Fruit fly (Drosophila melanogaster) whole organism, embryonic: ENCODE data around the gene Tsen34.

Source experiments
- Blimp-1 ChIP-seq: fragments of 200-800 bp; sonication (Bioruptor generic); optimal IDR thresholded peaks from 3 replicates; lab custom pipeline; 2018; ENCODE audit warnings: missing biosample characterization, missing genetic modification characterization, mild to moderate bottlenecking, moderate library complexity, missing genetic modification reagents
- CG12071 ChIP-seq: fragments of 200-800 bp; sonication (Bioruptor generic); optimal IDR thresholded peaks from 3 replicates; lab custom pipeline; 2018; ENCODE audit warnings: missing biosample characterization, mild to moderate bottlenecking, missing genetic modification characterization
- CG13624 ChIP-seq: fragments of 200-800 bp; sonication (Bioruptor generic); optimal IDR thresholded peaks from 2 replicates; lab custom pipeline; 2016; ENCODE audit warnings: missing biosample characterization, missing genetic modification characterization
- CG14050 ChIP-seq: fragments of 200-800 bp; sonication (Bioruptor generic); IDR thresholded peaks from 3 replicates; pipeline ENCODE4 v1.3.6; 2022; ENCODE audit warnings: missing biosample characterization, missing genetic modification characterization
- CG1529 ChIP-seq: fragments of 200-800 bp; sonication (Bioruptor generic); optimal IDR thresholded peaks from 3 replicates; lab custom pipeline; 2018; ENCODE audit warnings: missing biosample characterization, missing genetic modification characterization
- CG16813 ChIP-seq: fragments of 200-800 bp; sonication (Bioruptor generic); IDR thresholded peaks from 3 replicates; pipeline ENCODE4 v1.3.6; 2022; ENCODE audit warnings: missing biosample characterization, missing genetic modification characterization; ENCODE audit not compliant: partially characterized antibody
- CG17361 ChIP-seq: fragments of 200-800 bp; sonication (Bioruptor generic); IDR thresholded peaks from 3 replicates; pipeline ENCODE4 v1.3.6; 2022; ENCODE audit warnings: missing biosample characterization, missing genetic modification characterization
- CG17612 ChIP-seq: fragments of 200-800 bp; sonication (Bioruptor generic); IDR thresholded peaks from 2 replicates; pipeline ENCODE4 v1.3.6; 2022; ENCODE audit warnings: missing biosample characterization, missing genetic modification characterization
- CG31365 ChIP-seq: fragments of 200-800 bp; sonication (Bioruptor generic); optimal IDR thresholded peaks from 2 replicates; lab custom pipeline; 2018; ENCODE audit warnings: missing biosample characterization, mild to moderate bottlenecking, missing genetic modification characterization
- CG4424 ChIP-seq: fragments of 200-800 bp; sonication (Bioruptor generic); optimal IDR thresholded peaks from 3 replicates; lab custom pipeline; 2016; ENCODE audit warnings: missing biosample characterization, missing genetic modification characterization
- CG6654 ChIP-seq: fragments of 200-800 bp; sonication (Bioruptor generic); optimal IDR thresholded peaks from 2 replicates; lab custom pipeline; 2017; ENCODE audit warnings: missing biosample characterization, mild to moderate bottlenecking, missing genetic modification characterization
- CG6683 ChIP-seq: fragments of 200-800 bp; sonication (Bioruptor generic); optimal IDR thresholded peaks from 2 replicates; lab custom pipeline; 2017; ENCODE audit warnings: missing biosample characterization, mild to moderate bottlenecking, missing genetic modification characterization, missing genetic modification reagents
- CG6689 ChIP-seq: fragments of 200-800 bp; sonication (Bioruptor generic); IDR thresholded peaks from 2 replicates; pipeline ENCODE4 v1.3.6; 2022; ENCODE audit warnings: missing biosample characterization, missing genetic modification characterization
- CG7372 ChIP-seq: fragments of 200-800 bp; sonication (Bioruptor generic); IDR thresholded peaks from 2 replicates; pipeline ENCODE4 v1.3.6; 2022; ENCODE audit warnings: missing biosample characterization, missing genetic modification characterization
- CG7556 ChIP-seq: fragments of 200-800 bp; sonication (Bioruptor generic); optimal IDR thresholded peaks from 2 replicates; lab custom pipeline; 2017; ENCODE audit warnings: missing biosample characterization, mild to moderate bottlenecking, missing genetic modification characterization
- CG8281 ChIP-seq: fragments of 200-800 bp; sonication (Bioruptor generic); optimal IDR thresholded peaks from 2 replicates; lab custom pipeline; 2018; ENCODE audit warnings: missing biosample characterization, mild to moderate bottlenecking, missing genetic modification characterization, moderate library complexity
- CG9876 ChIP-seq: fragments of 200-800 bp; sonication (Bioruptor generic); optimal IDR thresholded peaks from 2 replicates; lab custom pipeline; 2016; ENCODE audit warnings: missing biosample characterization, missing genetic modification characterization
- Dip2 ChIP-seq: fragments of 200-800 bp; sonication (Bioruptor generic); IDR thresholded peaks from 2 replicates; pipeline ENCODE4 v1.3.6; 2022; ENCODE audit warnings: missing biosample characterization, missing genetic modification characterization
- Dref ChIP-seq: fragments of 200-800 bp; sonication (Bioruptor generic); IDR thresholded peaks from 2 replicates; pipeline ENCODE4 v1.3.6; 2022; ENCODE audit warnings: missing biosample characterization, missing genetic modification characterization
- Fer3 ChIP-seq: fragments of 200-800 bp; sonication (Bioruptor generic); optimal IDR thresholded peaks from 2 replicates; lab custom pipeline; 2018; ENCODE audit warnings: missing biosample characterization, mild to moderate bottlenecking, missing genetic modification characterization, moderate library complexity
- Hey ChIP-seq: fragments of 200-800 bp; sonication (Bioruptor generic); optimal IDR thresholded peaks from 3 replicates; lab custom pipeline; 2018; ENCODE audit warnings: missing biosample characterization, mild to moderate bottlenecking, missing genetic modification characterization
- Hmr ChIP-seq: fragments of 200-800 bp; sonication (Bioruptor generic); optimal IDR thresholded peaks from 3 replicates; lab custom pipeline; 2017; ENCODE audit warnings: mild to moderate bottlenecking, missing biosample characterization, missing genetic modification reagents, missing genetic modification characterization
- Lim3 ChIP-seq: fragments of 200-800 bp; sonication (Bioruptor generic); IDR thresholded peaks from 2 replicates; pipeline ENCODE4 v1.3.6; 2022; ENCODE audit warnings: missing biosample characterization, missing genetic modification characterization
- Meics ChIP-seq: fragments of 200-800 bp; sonication (Bioruptor generic); optimal IDR thresholded peaks from 2 replicates; lab custom pipeline; 2017; ENCODE audit warnings: missing biosample characterization, mild to moderate bottlenecking, missing genetic modification characterization
- Myb ChIP-seq: fragments of 200-800 bp; sonication (Bioruptor generic); optimal IDR thresholded peaks from 2 replicates; lab custom pipeline; 2016; ENCODE audit warnings: missing biosample characterization, missing genetic modification characterization
- Opbp ChIP-seq: fragments of 200-800 bp; sonication (Bioruptor generic); IDR thresholded peaks from 3 replicates; pipeline ENCODE4 v1.3.6; 2022; ENCODE audit warnings: missing biosample characterization, missing genetic modification characterization; ENCODE audit not compliant: partially characterized antibody
- Trl ChIP-seq, 3 experiments: fragments of >200 bp in 2 of 3; fragments of 200-800 bp in 1 of 3; sonication (Bioruptor generic) in 1 of 3; optimal IDR thresholded peaks; 2 replicates in 1 of 3; 3 replicates in 2 of 3; lab custom pipeline; 2016 to 2017; ENCODE audit warnings: missing biosample characterization in 1 of 3, missing genetic modification characterization in 1 of 3
- bbx ChIP-seq: fragments of 200-800 bp; sonication (Bioruptor generic); IDR thresholded peaks from 2 replicates; pipeline ENCODE4 v1.3.6; 2022; ENCODE audit warnings: missing biosample characterization, missing genetic modification characterization; ENCODE audit not compliant: partially characterized antibody
- cad ChIP-seq: fragments of >200 bp; optimal IDR thresholded peaks from 2 replicates; lab custom pipeline; 2017; ENCODE audit warnings: missing biosample characterization, missing genetic modification characterization
- eve ChIP-seq, 2 experiments: fragments of >200 bp; optimal IDR thresholded peaks; 2 replicates each; lab custom pipeline; 2017; ENCODE audit warnings: missing biosample characterization in 2 of 2, missing genetic modification characterization in 2 of 2
- eyg ChIP-seq: fragments of 200-800 bp; sonication (Bioruptor generic); optimal IDR thresholded peaks from 3 replicates; lab custom pipeline; 2016; ENCODE audit warnings: missing biosample characterization, missing genetic modification characterization
- gsb-n ChIP-seq: fragments of 200-800 bp; sonication (Bioruptor generic); optimal IDR thresholded peaks from 3 replicates; lab custom pipeline; 2018; ENCODE audit warnings: missing biosample characterization, mild to moderate bottlenecking, missing genetic modification characterization
- jigr1 ChIP-seq: fragments of 200-800 bp; sonication (Bioruptor generic); IDR thresholded peaks from 3 replicates; pipeline ENCODE4 v1.3.6; 2022; ENCODE audit warnings: missing biosample characterization, missing genetic modification characterization
- jumu ChIP-seq: fragments of 200-800 bp; sonication (Bioruptor generic); optimal IDR thresholded peaks from 3 replicates; lab custom pipeline; 2016; ENCODE audit warnings: missing biosample characterization, missing genetic modification characterization
- knrl ChIP-seq: fragments of 200-800 bp; sonication (Bioruptor generic); IDR thresholded peaks from 3 replicates; pipeline ENCODE4 v1.3.6; 2022; ENCODE audit warnings: missing biosample characterization, missing genetic modification characterization; ENCODE audit not compliant: partially characterized antibody
- lbe ChIP-seq: fragments of 200-800 bp; sonication (Bioruptor generic); optimal IDR thresholded peaks from 2 replicates; lab custom pipeline; 2016; ENCODE audit warnings: missing biosample characterization, mild to moderate bottlenecking, missing genetic modification characterization
- mam ChIP-seq: fragments of 200-800 bp; sonication (Bioruptor generic); optimal IDR thresholded peaks from 3 replicates; lab custom pipeline; 2016; ENCODE audit warnings: missing biosample characterization, missing genetic modification characterization
- oc ChIP-seq: fragments of 200-800 bp; sonication (Bioruptor generic); optimal IDR thresholded peaks from 2 replicates; lab custom pipeline; 2018; ENCODE audit warnings: missing biosample characterization, mild to moderate bottlenecking, missing genetic modification characterization, moderate library complexity
- onecut ChIP-seq: fragments of 200-800 bp; sonication (Bioruptor generic); IDR thresholded peaks from 2 replicates; pipeline ENCODE4 v1.3.6; 2022; ENCODE audit warnings: missing biosample characterization, missing genetic modification characterization
- otp ChIP-seq: fragments of 200-800 bp; sonication (Bioruptor generic); IDR thresholded peaks from 3 replicates; pipeline ENCODE4, ENCODE4 v1.3.6; 2022; ENCODE audit warnings: missing biosample characterization, missing genetic modification characterization
- peb ChIP-seq: fragments of 200-800 bp; sonication (Bioruptor generic); IDR thresholded peaks from 2 replicates; pipeline ENCODE4 v1.3.6; 2022; ENCODE audit warnings: missing biosample characterization, missing genetic modification characterization
- phol ChIP-seq: fragments of 200-800 bp; sonication (Bioruptor generic); optimal IDR thresholded peaks from 3 replicates; lab custom pipeline; 2018; ENCODE audit warnings: missing biosample characterization, mild to moderate bottlenecking, missing genetic modification characterization, moderate library complexity
- pum ChIP-seq: fragments of 200-800 bp; sonication (Bioruptor generic); optimal IDR thresholded peaks from 2 replicates; lab custom pipeline; 2016; ENCODE audit warnings: missing biosample characterization, missing genetic modification characterization
- row ChIP-seq: fragments of 200-800 bp; sonication (Bioruptor generic); IDR thresholded peaks from 3 replicates; pipeline ENCODE4 v1.3.6; 2022; ENCODE audit warnings: missing biosample characterization, missing genetic modification characterization
- run ChIP-seq: fragments of 200-800 bp; sonication (Bioruptor generic); optimal IDR thresholded peaks from 3 replicates; lab custom pipeline; 2018; ENCODE audit warnings: missing biosample characterization, mild to moderate bottlenecking, missing genetic modification characterization
- sc ChIP-seq, 3 experiments: fragments of >200 bp in 2 of 3; fragments of 200-800 bp in 1 of 3; sonication (Bioruptor generic) in 1 of 3; optimal IDR thresholded peaks; 2 replicates in 2 of 3; 3 replicates in 1 of 3; lab custom pipeline; 2017; ENCODE audit warnings: mild to moderate bottlenecking in 1 of 3, missing biosample characterization in 1 of 3, missing genetic modification characterization in 1 of 3, missing genetic modification reagents in 1 of 3
- sens-2 ChIP-seq: fragments of 200-800 bp; sonication (Bioruptor generic); IDR thresholded peaks from 2 replicates; pipeline ENCODE4 v1.3.6; 2022; ENCODE audit warnings: missing biosample characterization, missing genetic modification characterization
- tgo ChIP-seq: fragments of 200-800 bp; sonication (Bioruptor generic); IDR thresholded peaks from 3 replicates; pipeline ENCODE4 v1.3.6; 2022; ENCODE audit warnings: missing biosample characterization, missing genetic modification characterization

The Tsen34 gene

DNA sequence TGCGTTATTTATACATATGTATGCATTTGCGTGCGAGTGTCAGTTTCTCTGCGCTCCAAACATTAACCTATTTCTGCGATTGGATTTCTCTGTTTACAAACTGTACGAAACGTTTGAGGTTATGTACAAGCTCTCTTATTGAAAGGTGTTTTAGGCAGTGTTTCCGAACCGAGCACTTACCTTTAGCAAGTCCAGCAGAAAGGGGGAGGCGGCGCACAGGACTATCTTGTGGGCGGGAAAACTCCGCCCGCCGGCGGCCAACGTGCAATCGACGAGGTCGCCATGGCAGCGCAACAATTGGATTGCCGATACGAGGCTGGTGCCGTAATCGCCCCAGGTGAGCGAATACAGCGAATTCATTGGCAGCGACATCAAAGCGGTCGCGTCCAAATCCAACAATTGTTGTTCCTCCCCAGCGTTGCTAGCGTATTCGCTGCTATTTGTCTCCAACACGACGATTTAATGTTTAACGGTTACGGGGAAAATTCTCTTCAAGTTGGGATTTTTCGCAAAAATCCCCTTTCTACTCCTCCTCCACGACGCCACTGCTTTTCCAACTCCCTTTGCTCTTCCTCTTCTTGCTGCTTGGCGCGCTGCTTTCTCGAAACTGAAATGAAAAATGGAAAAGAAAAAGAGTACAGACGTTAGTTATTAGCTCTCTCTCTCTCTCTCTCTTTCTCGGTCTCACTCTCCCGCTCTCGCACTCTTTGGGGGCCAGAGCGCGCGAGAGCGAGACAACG lies 4.8 kb downstream of the Tsen34 start (continued):
- TF ChIP-seq eyg (GFP tag; lab: Kevin White, UChicago) (peak; percentile 70), CG14050 (peak; percentile 89), CG6654 (GFP tag; lab: Kevin White, UChicago) (peak; percentile 73), CG9876 (GFP tag; lab: Kevin White, UChicago) (peak; percentile 92), Lim3 (peak; percentile 72), CG6689 (peak; percentile 87), cad (peak; percentile 27), CG4424 (GFP tag; lab: Kevin White, UChicago) (peak; percentile 86), CG7556 (peak; percentile 87), Hmr (GFP tag; lab: Kevin White, UChicago) (peak; percentile 95), Hey (tag; lab: Kevin White, UChicago) (peak; percentile 71), CG13624 (GFP tag; lab: Kevin White, UChicago) (peak; percentile 93), Trl (optimal IDR thresholded peaks at IDR 0.05; lab: Kevin White, UChicago) (peak in 1 of 2 experiments; percentile 96), Trl (GFP tag; optimal IDR thresholded peaks at IDR 0.05; lab: Kevin White, UChicago) (peak; percentile 90), bbx (GFP tag; lab: Robert Waterston, UW) (no peak), jigr1 (GFP tag; lab: Robert Waterston, UW) (peak; percentile 76), CG1529 (GFP tag; lab: Kevin White, UChicago) (peak; percentile 82), Fer3 (tag; lab: Kevin White, UChicago) (peak; percentile 88), peb (GFP tag; lab: Robert Waterston, UW) (peak; percentile 88), knrl (GFP tag; lab: Robert Waterston, UW) (peak; percentile 25; the same call in 1 of the 3 replicates), CG17361 (GFP tag; lab: Robert Waterston, UW) (peak; percentile 80), CG16813 (GFP tag; lab: Robert Waterston, UW) (no peak; the same call in 2 of the 3 replicates), row (GFP tag; lab: Robert Waterston, UW) (peak; percentile 91), tgo (GFP tag; lab: Robert Waterston, UW) (peak; percentile 89), run (peak; percentile 18), CG7372 (GFP tag; lab: Robert Waterston, UW) (peak; percentile 89), CG8281 (tag; lab: Kevin White, UChicago) (peak; percentile 47), phol (peak; percentile 85), onecut (GFP tag; lab: Robert Waterston, UW) (peak; percentile 85), jumu (GFP tag; lab: Kevin White, UChicago) (peak; percentile 91), sens-2 (GFP tag; lab: Robert Waterston, UW) (peak; percentile 86), Dref (GFP tag; lab: Robert Waterston, UW) (no peak), gsb-n (tag; lab: Kevin White, UChicago) (peak; percentile 46), CG12071 (GFP tag; lab: Kevin White, UChicago) (peak; percentile 84), Opbp (GFP tag; lab: Robert Waterston, UW) (0 out of 3 replicates have a peak, but pooled peaks have one; percentile 33), lbe (GFP tag; lab: Kevin White, UChicago) (peak; percentile 66), Dip2 (GFP tag; lab: Robert Waterston, UW) (0 out of 2 replicates have a peak, but pooled peaks have one; percentile 12), sc (optimal IDR thresholded peaks at IDR 0.05; lab: Kevin White, UChicago) (no peak), sc (GFP tag; optimal IDR thresholded peaks at IDR 0.05; lab: Kevin White, UChicago) (peak; percentile 50), Blimp-1 (GFP tag; lab: Kevin White, UChicago) (peak; percentile 80), oc (tag; lab: Kevin White, UChicago) (peak; percentile 82), Myb (GFP tag; lab: Kevin White, UChicago) (peak; percentile 85), CG6683 (peak; percentile 67), Meics (GFP tag; lab: Kevin White, UChicago) (peak; percentile 94), CG17612 (peak; percentile 82), mam (GFP tag; lab: Kevin White, UChicago) (peak; percentile 96), otp (GFP tag; lab: Robert Waterston, UW) (peak; percentile 86), eve (GFP tag; optimal IDR thresholded peaks at IDR 0.05; lab: Kevin White, UChicago) (no peak), pum (GFP tag; lab: Kevin White, UChicago) (peak; percentile 89), CG31365 (tag; lab: Kevin White, UChicago) (peak; percentile 63)
